Fruit fly (Drosophila melanogaster) whole organism, embryonic: ENCODE measurements around the gene Gfat2.

ENCODE experiments used
- Asciz ChIP-seq: fragments of 200-800 bp; sonication (Bioruptor generic); optimal IDR thresholded peaks from 2 replicates; lab custom pipeline; 2017; ENCODE audit warnings: missing biosample characterization, mild to moderate bottlenecking, missing genetic modification characterization, missing genetic modification reagents
- CG1024 ChIP-seq: fragments of 200-800 bp; sonication (Bioruptor generic); IDR thresholded peaks from 2 replicates; pipeline ENCODE4 v1.3.6; 2022; ENCODE audit warnings: missing biosample characterization, missing genetic modification characterization
- CG13624 ChIP-seq: fragments of 200-800 bp; sonication (Bioruptor generic); optimal IDR thresholded peaks from 2 replicates; lab custom pipeline; 2016; ENCODE audit warnings: missing biosample characterization, missing genetic modification characterization
- CG15011 ChIP-seq: fragments of 200-800 bp; sonication (Bioruptor generic); optimal IDR thresholded peaks from 3 replicates; lab custom pipeline; 2018; ENCODE audit warnings: missing biosample characterization, mild to moderate bottlenecking, missing genetic modification characterization
- CG1602 ChIP-seq: fragments of 200-800 bp; sonication (Bioruptor generic); optimal IDR thresholded peaks from 3 replicates; lab custom pipeline; 2016; ENCODE audit warnings: missing biosample characterization, missing genetic modification characterization
- CG18476 ChIP-seq: fragments of 200-800 bp; sonication (Bioruptor generic); optimal IDR thresholded peaks from 2 replicates; lab custom pipeline; 2016; ENCODE audit warnings: missing biosample characterization, mild to moderate bottlenecking, missing genetic modification characterization
- CG2678 ChIP-seq: fragments of 200-800 bp; sonication (Bioruptor generic); optimal IDR thresholded peaks from 3 replicates; lab custom pipeline; 2019; ENCODE audit warnings: missing biosample characterization, mild to moderate bottlenecking, missing genetic modification characterization, moderate library complexity
- CG2889 ChIP-seq: fragments of 200-800 bp; sonication (Bioruptor generic); IDR thresholded peaks from 3 replicates; pipeline ENCODE4 v1.3.6; 2022; ENCODE audit warnings: missing biosample characterization, missing genetic modification characterization
- CG30020 ChIP-seq: fragments of 200-800 bp; optimal IDR thresholded peaks from 2 replicates; lab custom pipeline; 2019; ENCODE audit warnings: missing biosample characterization, mild to moderate bottlenecking, missing genetic modification characterization, moderate library complexity
- CG3847 ChIP-seq: fragments of 200-800 bp; sonication (Bioruptor generic); IDR thresholded peaks from 2 replicates; pipeline ENCODE4 v1.3.6; 2022; ENCODE audit warnings: missing biosample characterization, missing genetic modification characterization
- CG4360 ChIP-seq: fragments of 200-800 bp; sonication (Bioruptor generic); IDR thresholded peaks from 2 replicates; pipeline ENCODE4 v1.3.6; 2022; ENCODE audit warnings: missing biosample characterization, missing genetic modification characterization
- CG4617 ChIP-seq: fragments of 200-800 bp; sonication (Bioruptor generic); optimal IDR thresholded peaks from 3 replicates; lab custom pipeline; 2016; ENCODE audit warnings: missing biosample characterization, missing genetic modification characterization, borderline replicate concordance
- CG6654 ChIP-seq: fragments of 200-800 bp; sonication (Bioruptor generic); optimal IDR thresholded peaks from 2 replicates; lab custom pipeline; 2017; ENCODE audit warnings: missing biosample characterization, mild to moderate bottlenecking, missing genetic modification characterization
- CG7839 ChIP-seq: fragments of 200-800 bp; sonication (Bioruptor generic); optimal IDR thresholded peaks from 3 replicates; lab custom pipeline; 2018; ENCODE audit warnings: missing biosample characterization, mild to moderate bottlenecking, missing genetic modification characterization, moderate library complexity
- CG7928 ChIP-seq: fragments of 200-800 bp; sonication (Bioruptor generic); optimal IDR thresholded peaks from 2 replicates; lab custom pipeline; 2017; ENCODE audit warnings: missing biosample characterization, mild to moderate bottlenecking, missing genetic modification characterization
- CG8359 ChIP-seq: fragments of 200-800 bp; sonication (Bioruptor generic); optimal IDR thresholded peaks from 2 replicates; lab custom pipeline; 2017; ENCODE audit warnings: missing biosample characterization, mild to moderate bottlenecking, missing genetic modification characterization, borderline replicate concordance
- CG9817 ChIP-seq: fragments of 200-800 bp; sonication (Bioruptor generic); optimal IDR thresholded peaks from 2 replicates; lab custom pipeline; 2018; ENCODE audit warnings: missing biosample characterization, mild to moderate bottlenecking, missing genetic modification characterization, moderate library complexity
- Camta ChIP-seq: fragments of 200-800 bp; sonication (Bioruptor generic); optimal IDR thresholded peaks from 2 replicates; lab custom pipeline; 2016; ENCODE audit warnings: missing biosample characterization, missing genetic modification characterization
- Dek ChIP-seq: fragments of 200-800 bp; sonication (Bioruptor generic); optimal IDR thresholded peaks from 3 replicates; lab custom pipeline; 2019; ENCODE audit warnings: missing biosample characterization, mild to moderate bottlenecking, missing genetic modification characterization, moderate library complexity
- Fer2 ChIP-seq: fragments of 200-800 bp; sonication (Bioruptor generic); optimal IDR thresholded peaks from 2 replicates; lab custom pipeline; 2018; ENCODE audit warnings: missing biosample characterization, mild to moderate bottlenecking, missing genetic modification characterization, moderate library complexity
- H2.0 ChIP-seq: fragments of 200-800 bp; sonication (Bioruptor generic); IDR thresholded peaks from 2 replicates; pipeline ENCODE4 v1.3.6; 2022; ENCODE audit warnings: missing biosample characterization, missing genetic modification characterization
- MBD-R2 ChIP-seq: fragments of 200-800 bp; sonication (Bioruptor generic); IDR thresholded peaks from 2 replicates; pipeline ENCODE4 v1.3.6; 2022; ENCODE audit warnings: missing biosample characterization, missing genetic modification characterization
- Mad ChIP-seq: fragments of 200-800 bp; sonication (Bioruptor generic); optimal IDR thresholded peaks from 2 replicates; lab custom pipeline; 2016; ENCODE audit warnings: missing biosample characterization, missing genetic modification characterization
- Max ChIP-seq: fragments of 200-800 bp; sonication (Bioruptor generic); optimal IDR thresholded peaks from 2 replicates; lab custom pipeline; 2016; ENCODE audit warnings: missing biosample characterization, mild to moderate bottlenecking, missing genetic modification characterization
- Mes4 ChIP-seq: fragments of 200-800 bp; sonication (Bioruptor generic); optimal IDR thresholded peaks from 2 replicates; lab custom pipeline; 2016; ENCODE audit warnings: missing biosample characterization, missing genetic modification characterization
- Ravus ChIP-seq: fragments of 200-800 bp; sonication (Bioruptor generic); IDR thresholded peaks from 2 replicates; pipeline ENCODE4 v1.3.6; 2022; ENCODE audit warnings: missing biosample characterization, missing genetic modification characterization
- Sin3A ChIP-seq: fragments of >200 bp; optimal IDR thresholded peaks from 2 replicates; lab custom pipeline; 2018
- bab2 ChIP-seq: fragments of 200-800 bp; sonication (Bioruptor generic); optimal IDR thresholded peaks from 2 replicates; lab custom pipeline; 2016; ENCODE audit warnings: missing biosample characterization, missing genetic modification characterization
- dpn ChIP-seq, 2 experiments: fragments of 200-800 bp; sonication (Bioruptor generic); optimal IDR thresholded peaks; 3 replicates each; lab custom pipeline; 2016; ENCODE audit warnings: missing biosample characterization in 2 of 2, missing genetic modification characterization in 2 of 2
- eyg ChIP-seq: fragments of 200-800 bp; sonication (Bioruptor generic); optimal IDR thresholded peaks from 3 replicates; lab custom pipeline; 2016; ENCODE audit warnings: missing biosample characterization, missing genetic modification characterization
- gcm ChIP-seq: fragments of 200-800 bp; sonication (Bioruptor generic); optimal IDR thresholded peaks from 2 replicates; lab custom pipeline; 2019; ENCODE audit warnings: missing biosample characterization, mild to moderate bottlenecking, missing genetic modification characterization, moderate library complexity
- gfzf ChIP-seq: fragments of 200-800 bp; sonication (Bioruptor generic); optimal IDR thresholded peaks from 2 replicates; lab custom pipeline; 2016; ENCODE audit warnings: missing biosample characterization, mild to moderate bottlenecking, missing genetic modification characterization, moderate library complexity
- kah ChIP-seq: fragments of 200-800 bp; sonication (Bioruptor generic); optimal IDR thresholded peaks from 2 replicates; lab custom pipeline; 2018; ENCODE audit warnings: missing biosample characterization, mild to moderate bottlenecking, missing genetic modification characterization
- lab ChIP-seq: fragments of 200-800 bp; sonication (Bioruptor generic); optimal IDR thresholded peaks from 3 replicates; lab custom pipeline; 2017; ENCODE audit warnings: missing biosample characterization, missing genetic modification characterization, mild to moderate bottlenecking, moderate library complexity, missing genetic modification reagents
- lov ChIP-seq, 2 experiments: fragments of 200-800 bp in 1 of 2; fragments of >200 bp in 1 of 2; sonication (Bioruptor generic) in 1 of 2; IDR thresholded peaks in 1 of 2; optimal IDR thresholded peaks in 1 of 2; 2 replicates in 1 of 2; 3 replicates in 1 of 2; pipeline versions ENCODE4 v1.3.6 to Lab custom; 2017 to 2022; ENCODE audit warnings: missing biosample characterization in 1 of 2, missing genetic modification characterization in 1 of 2
- mam ChIP-seq: fragments of 200-800 bp; sonication (Bioruptor generic); optimal IDR thresholded peaks from 3 replicates; lab custom pipeline; 2016; ENCODE audit warnings: missing biosample characterization, missing genetic modification characterization
- onecut ChIP-seq: fragments of 200-800 bp; sonication (Bioruptor generic); IDR thresholded peaks from 2 replicates; pipeline ENCODE4 v1.3.6; 2022; ENCODE audit warnings: missing biosample characterization, missing genetic modification characterization
- pan ChIP-seq, 4 experiments: fragments of >200 bp in 3 of 4; fragments of 200-800 bp in 1 of 4; sonication (Bioruptor generic) in 1 of 4; optimal IDR thresholded peaks in 3 of 4; IDR thresholded peaks in 1 of 4; 2 replicates each; pipeline versions ENCODE4 v1.3.6 to Lab custom; 2017 to 2022; ENCODE audit warnings: missing biosample characterization in 2 of 4, missing genetic modification characterization in 2 of 4, mixed read lengths in 1 of 4
- psq ChIP-seq: fragments of 200-800 bp; sonication (Bioruptor generic); optimal IDR thresholded peaks from 2 replicates; lab custom pipeline; 2017; ENCODE audit warnings: missing biosample characterization, missing genetic modification characterization
- pzg ChIP-seq: fragments of 200-800 bp; sonication (Bioruptor generic); optimal IDR thresholded peaks from 3 replicates; lab custom pipeline; 2018; ENCODE audit warnings: missing biosample characterization, mild to moderate bottlenecking, missing genetic modification characterization, moderate library complexity
- sna ChIP-seq: fragments of 200-800 bp; sonication (Bioruptor generic); IDR thresholded peaks from 2 replicates; pipeline ENCODE4 v1.3.6; 2022; ENCODE audit warnings: missing biosample characterization, missing genetic modification characterization; ENCODE audit not compliant: partially characterized antibody
- sqz ChIP-seq: fragments of 200-800 bp; sonication (Bioruptor generic); optimal IDR thresholded peaks from 3 replicates; lab custom pipeline; 2018; ENCODE audit warnings: missing biosample characterization, mild to moderate bottlenecking, missing genetic modification characterization
- unpg ChIP-seq: fragments of 200-800 bp; sonication (Bioruptor generic); optimal IDR thresholded peaks from 3 replicates; lab custom pipeline; 2018; ENCODE audit warnings: missing biosample characterization, mild to moderate bottlenecking, missing genetic modification characterization, moderate library complexity
- vnd ChIP-seq: fragments of 200-800 bp; sonication (Bioruptor generic); IDR thresholded peaks from 3 replicates; pipeline ENCODE4 v1.3.6; 2022; ENCODE audit warnings: missing biosample characterization, missing genetic modification characterization; ENCODE audit not compliant: partially characterized antibody
- vvl ChIP-seq: fragments of 200-800 bp; sonication (Bioruptor generic); IDR thresholded peaks from 2 replicates; pipeline ENCODE4 v1.3.6; 2022; ENCODE audit warnings: missing biosample characterization, missing genetic modification characterization
- wek ChIP-seq: fragments of 200-800 bp; sonication (Bioruptor generic); optimal IDR thresholded peaks from 3 replicates; lab custom pipeline; 2018; ENCODE audit warnings: missing biosample characterization, mild to moderate bottlenecking, missing genetic modification characterization, moderate library complexity

Gene Gfat2

dm6 chr3R:28339654-28340605, at the start of gene Gfat2, which contains the start of gene Moca-cyp (continued):
- TF ChIP-seq CG1024 (GFP tag; lab: Robert Waterston, UW) (peak; percentile 60), gcm (GFP tag; lab: Kevin White, UChicago) (peak; percentile 23), bab2 (GFP tag; lab: Kevin White, UChicago) (peak; percentile 25), Sin3A (lab: Kevin White, UChicago) (peak; percentile 70), CG7839 (peak; percentile 72), kah (GFP tag; lab: Kevin White, UChicago) (peak; percentile 12), CG8359 (GFP tag; lab: Kevin White, UChicago) (peak; percentile 10), wek (GFP tag; lab: Kevin White, UChicago) (peak; percentile 65), MBD-R2 (peak; percentile 72), CG3847 (peak; percentile 49), Dek (peak; percentile 39), pzg (GFP tag; lab: Kevin White, UChicago) (peak; percentile 41), vnd (peak; percentile 69), mam (GFP tag; lab: Kevin White, UChicago) (peak; percentile 0), lab (GFP tag; lab: Kevin White, UChicago) (peak; percentile 81), Ravus (no peak), CG2678 (peak; percentile 68), Camta (no peak), eyg (GFP tag; lab: Kevin White, UChicago) (no peak), CG30020 (tag; lab: Kevin White, UChicago) (peak; percentile 69), lov (optimal IDR thresholded peaks at IDR 0.05; lab: Kevin White, UChicago) (no peak), lov (GFP tag; IDR thresholded peaks at IDR 0.05; lab: Robert Waterston, UW) (0 out of 3 replicates have a peak, but pooled peaks have one; percentile 48), CG15011 (GFP tag; lab: Kevin White, UChicago) (peak; percentile 35), Mes4 (no peak), onecut (GFP tag; lab: Robert Waterston, UW) (peak; percentile 55; the same call in 1 of the 2 replicates), Fer2 (tag; lab: Kevin White, UChicago) (peak; percentile 65), CG4617 (GFP tag; lab: Kevin White, UChicago) (peak; percentile 55), CG1602 (GFP tag; lab: Kevin White, UChicago) (peak; percentile 48), CG13624 (GFP tag; lab: Kevin White, UChicago) (no peak), CG6654 (GFP tag; lab: Kevin White, UChicago) (peak; percentile 14), CG4360 (GFP tag; lab: Robert Waterston, UW) (0 out of 2 replicates have a peak, but pooled peaks have one; percentile 35), CG7928 (GFP tag; lab: Kevin White, UChicago) (peak; percentile 88), dpn (GFP tag; optimal IDR thresholded peaks at IDR 0.05; lab: Kevin White, UChicago) (peak; percentile 37 to 48), Max (GFP tag; lab: Kevin White, UChicago) (peak; percentile 59), CG9817 (tag; lab: Kevin White, UChicago) (peak; percentile 62), CG18476 (GFP tag; lab: Kevin White, UChicago) (peak; percentile 49), unpg (GFP tag; lab: Kevin White, UChicago) (peak; percentile 51), Mad (GFP tag; lab: Kevin White, UChicago) (peak; percentile 52), sqz (GFP tag; lab: Kevin White, UChicago) (peak; percentile 81), gfzf (GFP tag; lab: Kevin White, UChicago) (peak; percentile 21), CG2889 (GFP tag; lab: Robert Waterston, UW) (0 out of 3 replicates have a peak, but pooled peaks have one; percentile 29), Asciz (GFP tag; lab: Kevin White, UChicago) (peak; percentile 7), pan (optimal IDR thresholded peaks at IDR 0.05; lab: Kevin White, UChicago) (no peak), pan (GFP tag; optimal IDR thresholded peaks at IDR 0.05 in 1 of 2, IDR thresholded peaks at IDR 0.05 in 1 of 2) (peak in 1 of 2 experiments; percentile 76), vvl (peak; percentile 65), H2.0 (GFP tag; lab: Robert Waterston, UW) (peak; percentile 53), psq (GFP tag; lab: Kevin White, UChicago) (no peak), sna (peak; percentile 45; the same call in 1 of the 2 replicates)
